Worm (Caenorhabditis elegans) whole organism, L4 larva: Measurements from ENCODE around the gene srz-12.

Experiments used
- egl-27 ChIP-seq: sonication (generic microtip); optimal IDR thresholded peaks from 3 replicates; lab custom pipeline; 2017; ENCODE audit warnings: missing biosample characterization, missing genetic modification reagents, missing genetic modification characterization
- fkh-10 ChIP-seq: fragments of 150-350 bp; optimal IDR thresholded peaks from 2 replicates; lab custom pipeline; 2014; ENCODE audit warnings: missing biosample characterization, missing genetic modification reagents, missing genetic modification characterization
- lir-3 ChIP-seq: sonication (generic microtip); optimal IDR thresholded peaks from 2 replicates; lab custom pipeline; 2016; ENCODE audit warnings: mild to moderate bottlenecking, missing genetic modification characterization, missing compliant biosample characterization

ce11 chrV:15911848-15912247, 49.3 kb upstream of the srz-12 start, which contains the start of gene F35E8.6:
- no peak for TF ChIP-seq lir-3 (tag; lab: Kevin White, UChicago)
- no peak for TF ChIP-seq egl-27 (tag; lab: Kevin White, UChicago)
- TF ChIP-seq fkh-10 (GFP tag; lab: Kevin White, UChicago): no peak
